Fruit fly (Drosophila melanogaster): Measurements from ENCODE around the gene CG17032.

- TF ChIP-seq fkh (GFP tag; optimal IDR thresholded peaks at IDR 0.05) (no peak), pdm3 (GFP tag; optimal IDR thresholded peaks at IDR 0.05) (no peak), CG1621 (tag; optimal IDR thresholded peaks at IDR 0.05) (no peak)
Measured at dm6 chr3L:15998217-15998616, 39.6 kb downstream of the CG17032 start.
